Worm (Caenorhabditis elegans) whole organism, late embryonic: ENCODE results near the gene srz-102.

Experiments used
- K02D7.2 ChIP-seq: sonication (generic microtip); optimal IDR thresholded peaks from 2 replicates; lab custom pipeline; 2017; ENCODE audit warnings: mild to moderate bottlenecking, missing genetic modification characterization, missing compliant biosample characterization
- K09A11.1 ChIP-seq: sonication (generic microtip); optimal IDR thresholded peaks from 2 replicates; lab custom pipeline; 2017; ENCODE audit warnings: antibody characterized with exemption, mild to moderate bottlenecking, missing genetic modification characterization, missing compliant biosample characterization; ENCODE audit not compliant: insufficient read depth
- T23F11.4 ChIP-seq: fragments of 200-800 bp; sonication (Bioruptor generic); optimal IDR thresholded peaks from 2 replicates; lab custom pipeline; 2018; ENCODE audit warnings: mild to moderate bottlenecking, missing genetic modification characterization, missing compliant biosample characterization
- Y22D7AL.16 ChIP-seq: sonication (generic microtip); optimal IDR thresholded peaks from 2 replicates; lab custom pipeline; 2016; ENCODE audit warnings: missing genetic modification characterization, missing compliant biosample characterization
- ceh-14 ChIP-seq: sonication (generic microtip); optimal IDR thresholded peaks from 2 replicates; lab custom pipeline; 2016; ENCODE audit warnings: missing genotype, missing genetic modification characterization, missing compliant biosample characterization
- ceh-18 ChIP-seq: sonication (generic microtip); optimal IDR thresholded peaks from 2 replicates; lab custom pipeline; 2016; ENCODE audit warnings: missing genetic modification characterization, missing compliant biosample characterization
- ceh-19 ChIP-seq: fragments of 200-800 bp; sonication (Bioruptor generic); optimal IDR thresholded peaks from 2 replicates; lab custom pipeline; 2018; ENCODE audit warnings: mild to moderate bottlenecking, missing genetic modification characterization, missing compliant biosample characterization
- ceh-22 ChIP-seq: sonication (generic microtip); optimal IDR thresholded peaks from 2 replicates; lab custom pipeline; 2017; ENCODE audit warnings: missing biosample characterization, missing genetic modification characterization
- ceh-45 ChIP-seq: fragments of 200-800 bp; sonication (Bioruptor generic); IDR thresholded peaks from 2 replicates; pipeline ENCODE4 v1.3.6; 2022; ENCODE audit warnings: missing genetic modification reagents, missing genetic modification characterization, missing compliant biosample characterization
- ceh-6 ChIP-seq: fragments of 200-800 bp; sonication (Bioruptor generic); optimal IDR thresholded peaks from 2 replicates; lab custom pipeline; 2018; ENCODE audit warnings: mild to moderate bottlenecking, missing genetic modification characterization, missing compliant biosample characterization
- ceh-9 ChIP-seq: sonication (generic microtip); optimal IDR thresholded peaks from 2 replicates; lab custom pipeline; 2016; ENCODE audit warnings: mild to moderate bottlenecking, missing genetic modification characterization, inconsistent platforms, missing compliant biosample characterization
- che-1 ChIP-seq: sonication (generic microtip); optimal IDR thresholded peaks from 2 replicates; lab custom pipeline; 2016; ENCODE audit warnings: mild to moderate bottlenecking, missing genetic modification characterization, missing compliant biosample characterization
- elt-2 ChIP-seq: sonication (generic microtip); optimal IDR thresholded peaks from 2 replicates; lab custom pipeline; 2016; ENCODE audit warnings: missing genetic modification reagents, missing genetic modification characterization, missing compliant biosample characterization
- eyg-1 ChIP-seq: sonication (generic microtip); optimal IDR thresholded peaks from 2 replicates; lab custom pipeline; 2016; ENCODE audit warnings: missing genotype, missing genetic modification characterization, missing compliant biosample characterization
- fkh-10 ChIP-seq: fragments of 150-350 bp; optimal IDR thresholded peaks from 2 replicates; lab custom pipeline; 2014; ENCODE audit warnings: missing biosample characterization, missing genetic modification reagents, missing genetic modification characterization
- fkh-6 ChIP-seq: sonication (generic microtip); optimal IDR thresholded peaks from 2 replicates; lab custom pipeline; 2016; ENCODE audit warnings: missing genetic modification characterization, missing compliant biosample characterization
- hlh-15 ChIP-seq: sonication (generic microtip); optimal IDR thresholded peaks from 2 replicates; lab custom pipeline; 2016; ENCODE audit warnings: missing genetic modification characterization, missing compliant biosample characterization
- hlh-30 ChIP-seq: sonication (generic microtip); optimal IDR thresholded peaks from 2 replicates; lab custom pipeline; 2017; ENCODE audit warnings: antibody characterized with exemption, missing genetic modification characterization, missing compliant biosample characterization; ENCODE audit not compliant: insufficient read depth
- hlh-8 ChIP-seq: sonication (generic microtip); optimal IDR thresholded peaks from 2 replicates; lab custom pipeline; 2016; ENCODE audit warnings: missing genotype, missing genetic modification characterization, missing compliant biosample characterization
- lin-11 ChIP-seq: fragments of 200-800 bp; sonication (Bioruptor generic); optimal IDR thresholded peaks from 2 replicates; lab custom pipeline; 2018; ENCODE audit warnings: mild to moderate bottlenecking, missing genetic modification characterization, missing compliant biosample characterization
- madf-2 ChIP-seq: sonication (generic microtip); optimal IDR thresholded peaks from 2 replicates; lab custom pipeline; 2017; ENCODE audit warnings: missing genetic modification characterization, missing compliant biosample characterization
- nfya-1 ChIP-seq: sonication (generic microtip); optimal IDR thresholded peaks from 2 replicates; lab custom pipeline; 2017; ENCODE audit warnings: missing genetic modification characterization, mild to moderate bottlenecking, missing compliant biosample characterization, antibody characterized with exemption, moderate library complexity
- nhr-11 ChIP-seq: fragments of 150-350 bp; optimal IDR thresholded peaks from 2 replicates; lab custom pipeline; 2014; ENCODE audit warnings: missing biosample characterization, missing genetic modification characterization
- nhr-232 ChIP-seq: sonication (generic microtip); optimal IDR thresholded peaks from 2 replicates; lab custom pipeline; 2016; ENCODE audit warnings: missing genetic modification characterization, missing compliant biosample characterization
- npax-4 ChIP-seq: sonication (generic microtip); optimal IDR thresholded peaks from 2 replicates; lab custom pipeline; 2016; ENCODE audit warnings: missing genetic modification characterization, missing compliant biosample characterization
- pag-3 ChIP-seq: sonication (generic microtip); optimal IDR thresholded peaks from 2 replicates; lab custom pipeline; 2016; ENCODE audit warnings: missing compliant biosample characterization, missing genetic modification characterization, borderline replicate concordance
- pha-2 ChIP-seq: sonication (generic microtip); optimal IDR thresholded peaks from 2 replicates; lab custom pipeline; 2017; ENCODE audit warnings: mild to moderate bottlenecking, missing genetic modification characterization, missing compliant biosample characterization
- pqm-1 ChIP-seq: sonication (generic microtip); optimal IDR thresholded peaks from 2 replicates; lab custom pipeline; 2016; ENCODE audit warnings: missing genetic modification characterization, missing compliant biosample characterization
- pros-1 ChIP-seq: fragments of 150-350 bp; optimal IDR thresholded peaks from 2 replicates; lab custom pipeline; 2014; ENCODE audit warnings: missing biosample characterization, missing genetic modification reagents, missing genetic modification characterization
- ref-2 ChIP-seq: sonication (generic microtip); optimal IDR thresholded peaks from 2 replicates; lab custom pipeline; 2016; ENCODE audit warnings: missing genetic modification characterization, missing compliant biosample characterization
- rnt-1 ChIP-seq: sonication (generic microtip); optimal IDR thresholded peaks from 2 replicates; lab custom pipeline; 2016; ENCODE audit warnings: missing genetic modification characterization, missing compliant biosample characterization
- sdc-2 ChIP-seq: sonication (generic microtip); optimal IDR thresholded peaks from 2 replicates; lab custom pipeline; 2016; ENCODE audit warnings: missing genotype, missing genetic modification characterization, missing compliant biosample characterization
- sox-4 ChIP-seq: sonication (generic microtip); optimal IDR thresholded peaks from 2 replicates; lab custom pipeline; 2017; ENCODE audit warnings: mild to moderate bottlenecking, missing genetic modification characterization, inconsistent platforms, missing compliant biosample characterization
- syd-9 ChIP-seq: sonication (generic microtip); optimal IDR thresholded peaks from 2 replicates; lab custom pipeline; 2016; ENCODE audit warnings: mild to moderate bottlenecking, missing genetic modification characterization, moderate library complexity, missing compliant biosample characterization
- tbx-2 ChIP-seq: sonication (generic microtip); optimal IDR thresholded peaks from 2 replicates; lab custom pipeline; 2016; ENCODE audit warnings: missing genetic modification characterization, missing compliant biosample characterization
- tbx-7 ChIP-seq: sonication (generic microtip); optimal IDR thresholded peaks from 2 replicates; lab custom pipeline; 2016; ENCODE audit warnings: missing genotype, missing genetic modification characterization, missing compliant biosample characterization
- ttx-3 ChIP-seq: sonication (generic microtip); optimal IDR thresholded peaks from 2 replicates; lab custom pipeline; 2016; ENCODE audit warnings: missing genetic modification reagents, missing genetic modification characterization, missing compliant biosample characterization
- unc-55 ChIP-seq: sonication (generic microtip); optimal IDR thresholded peaks from 2 replicates; lab custom pipeline; 2017; ENCODE audit warnings: missing biosample characterization, missing genetic modification reagents, missing genetic modification characterization
- unc-86 ChIP-seq: sonication (generic microtip); optimal IDR thresholded peaks from 2 replicates; lab custom pipeline; 2016; ENCODE audit warnings: missing genetic modification characterization, missing compliant biosample characterization

Gene srz-102

DNA sequence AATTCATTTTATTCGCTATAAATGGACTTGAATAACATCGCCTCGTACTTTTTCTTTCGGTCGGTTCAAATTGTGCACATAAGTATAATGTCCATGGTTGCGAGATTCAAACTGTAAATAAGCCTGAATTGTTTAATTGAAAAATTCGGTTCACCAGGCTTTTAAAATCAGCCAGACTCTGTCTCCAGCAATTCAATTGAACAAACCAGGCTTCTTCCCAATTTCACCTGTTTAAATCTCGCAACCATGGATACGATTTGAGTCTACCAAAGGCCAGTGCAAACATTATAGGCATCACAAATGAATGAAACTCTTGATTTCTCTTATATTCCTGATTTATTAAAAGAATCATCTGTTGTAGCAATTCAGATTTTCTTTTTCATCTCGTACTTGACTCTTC lies 44.3 kb downstream of the srz-102 start, which contains the start of gene srz-100:
TSS of gene srz-100 (plus strand) at position 301 of the 400 bp plus-strand sequence.
- TF ChIP-seq nhr-11 (tag; lab: Kevin White, UChicago) (no peak), nhr-232 (tag; lab: Kevin White, UChicago) (no peak), ceh-18 (tag; lab: Kevin White, UChicago) (no peak), rnt-1 (tag; lab: Kevin White, UChicago) (no peak), ceh-19 (no peak), hlh-30 (tag; lab: Kevin White, UChicago) (no peak), tbx-7 (tag; lab: Kevin White, UChicago) (no peak), lin-11 (tag; lab: Kevin White, UChicago) (no peak), hlh-15 (tag; lab: Kevin White, UChicago) (no peak), tbx-2 (no peak), sox-4 (tag; lab: Kevin White, UChicago) (no peak), K09A11.1 (tag; lab: Kevin White, UChicago) (no peak), ref-2 (no peak), nfya-1 (tag; lab: Kevin White, UChicago) (no peak), che-1 (tag; lab: Kevin White, UChicago) (no peak), ttx-3 (tag; lab: Kevin White, UChicago) (no peak)
- TF ChIP-seq, all 69 proteins: peak for 0

DNA sequence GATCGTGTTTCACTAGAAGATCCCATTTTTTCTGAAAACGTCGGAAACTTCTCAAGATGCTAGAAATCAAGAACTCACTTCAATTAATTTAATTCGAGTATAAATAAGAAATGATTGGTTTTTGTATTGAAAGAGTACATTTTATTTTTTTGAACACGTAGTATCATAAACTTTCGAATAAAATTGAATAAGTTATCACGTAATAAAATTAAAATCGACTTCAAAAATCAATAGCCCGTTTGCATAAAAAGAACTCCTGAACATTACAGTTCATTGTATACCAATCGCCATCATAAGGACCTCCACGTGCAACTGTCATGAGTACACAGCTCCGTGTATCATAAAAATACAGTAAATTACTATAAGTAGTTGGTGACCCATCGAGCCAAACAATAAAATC lies 46.4 kb downstream of the srz-102 start, which contains the start of gene T25E12.16:
TSS of gene T25E12.16 (minus strand) at position 101 of the 400 bp plus-strand sequence.
- TF ChIP-seq ref-2 = no peak
- TF ChIP-seq unc-55 (GFP tag; lab: Kevin White, UChicago) = no peak
- no peak for TF ChIP-seq T23F11.4 (GFP tag; lab: Kevin White, UChicago)
- TF ChIP-seq fkh-10 = no peak
- TF ChIP-seq hlh-8 (tag; lab: Kevin White, UChicago) = no peak
- TF ChIP-seq ceh-6 (GFP tag; lab: Kevin White, UChicago) = no peak
- TF ChIP-seq ceh-45 (GFP tag; lab: Robert Waterston, UW) = no peak
- TF ChIP-seq ceh-14 (tag; lab: Kevin White, UChicago) = no peak
- no peak for TF ChIP-seq rnt-1 (tag; lab: Kevin White, UChicago)
- TF ChIP-seq tbx-7 (tag; lab: Kevin White, UChicago) = no peak
- TF ChIP-seq hlh-30 (tag; lab: Kevin White, UChicago) = no peak
- no peak for TF ChIP-seq unc-86 (tag; lab: Kevin White, UChicago)
- no peak for TF ChIP-seq ceh-22
- TF ChIP-seq sdc-2 = no peak
- TF ChIP-seq nhr-232 (tag; lab: Kevin White, UChicago) = no peak

ce11 chrV:16735518-16735917 lies 48.2 kb downstream of the srz-102 start, which contains the start of the genes clec-38 and clec-34:
clec-38 (minus strand) TSS chrV:16735618.
clec-34 (plus strand) TSS chrV:16735765.
- TF ChIP-seq nhr-11 (tag; lab: Kevin White, UChicago) = no peak
- no peak for TF ChIP-seq npax-4 (tag; lab: Kevin White, UChicago)
- no peak for TF ChIP-seq lin-11 (tag; lab: Kevin White, UChicago)
- TF ChIP-seq ceh-18 (tag; lab: Kevin White, UChicago) = no peak
- TF ChIP-seq ceh-14 (tag; lab: Kevin White, UChicago) = no peak
- no peak for TF ChIP-seq pqm-1
- no peak for TF ChIP-seq tbx-7 (tag; lab: Kevin White, UChicago)
- TF ChIP-seq madf-2 (tag; lab: Kevin White, UChicago) = no peak
- no peak for TF ChIP-seq pha-2

DNA sequence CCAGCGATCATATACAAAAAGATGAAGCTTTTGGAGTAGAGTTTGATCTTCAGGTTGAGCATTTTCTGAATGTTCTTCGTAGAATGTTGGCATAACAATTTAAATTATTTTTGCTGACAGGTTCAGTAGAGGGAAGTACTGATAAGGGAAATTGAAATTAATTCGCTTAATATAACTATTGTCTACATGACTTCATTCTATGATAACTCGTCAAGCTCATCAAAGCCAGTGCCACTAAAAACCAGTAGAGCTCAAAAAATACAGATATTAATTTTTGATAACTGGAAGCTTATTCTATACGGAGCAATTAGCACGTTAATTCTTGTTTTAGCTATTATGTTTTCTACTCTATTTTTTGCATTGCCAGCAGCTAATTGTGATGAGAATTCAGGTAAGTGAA lies 51.8 kb downstream of the srz-102 start, which contains the start of the genes clec-29 and clec-39:
TSS of gene clec-29 (minus strand) at position 101 of the 400 bp plus-strand sequence.
TSS of gene clec-39 (plus strand) at position 169 of the 400 bp plus-strand sequence.
- no peak for TF ChIP-seq pag-3
- no peak for TF ChIP-seq nhr-232 (tag; lab: Kevin White, UChicago)
- no peak for TF ChIP-seq sdc-2
- no peak for TF ChIP-seq ttx-3 (tag; lab: Kevin White, UChicago)
- TF ChIP-seq fkh-10 = no peak
- TF ChIP-seq npax-4 (tag; lab: Kevin White, UChicago) = no peak
- no peak for TF ChIP-seq ceh-9 (tag; lab: Kevin White, UChicago)
- TF ChIP-seq T23F11.4 (GFP tag; lab: Kevin White, UChicago) = no peak
- TF ChIP-seq syd-9 (tag; lab: Kevin White, UChicago) = no peak
- no peak for TF ChIP-seq tbx-2
- TF ChIP-seq sox-4 (tag; lab: Kevin White, UChicago) = no peak
- TF ChIP-seq Y22D7AL.16 (tag; lab: Kevin White, UChicago) = no peak
- no peak for TF ChIP-seq hlh-8 (tag; lab: Kevin White, UChicago)
- no peak for TF ChIP-seq pros-1
- no peak for TF ChIP-seq K02D7.2 (tag; lab: Kevin White, UChicago)
- no peak for TF ChIP-seq fkh-6 (tag; lab: Kevin White, UChicago)
- no peak for TF ChIP-seq eyg-1
- TF ChIP-seq pha-2 = no peak
- TF ChIP-seq elt-2 (tag; lab: Kevin White, UChicago) = no peak
